Worm (Caenorhabditis elegans): ENCODE results near the gene C45G9.9.

DNA sequence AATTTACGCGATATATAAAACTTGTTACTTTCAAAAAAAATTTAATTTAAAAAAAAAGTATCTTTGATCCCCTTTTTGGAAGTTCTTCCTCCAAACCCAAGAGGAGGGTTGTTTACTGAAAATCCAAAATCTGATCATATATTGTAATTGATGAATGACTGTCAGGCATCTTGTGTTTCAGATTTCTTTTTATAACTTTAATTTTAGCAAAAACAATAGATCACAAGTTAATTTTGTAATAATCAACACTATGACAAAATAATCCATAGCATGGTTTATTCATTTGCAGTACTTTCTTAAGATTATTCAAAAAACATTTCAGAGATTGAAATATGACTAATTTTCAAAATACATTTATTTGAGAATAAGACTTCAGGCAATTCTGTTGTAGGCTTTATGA lies 36.7 kb upstream of the C45G9.9 start:
- TF ChIP-seq nhr-11 (tag; optimal IDR thresholded peaks at IDR 0.05) (no peak), nhr-10 (tag; optimal IDR thresholded peaks at IDR 0.05) (no peak), lin-39 (tag; optimal IDR thresholded peaks at IDR 0.05) (no peak), unc-62 (GFP tag; optimal IDR thresholded peaks at IDR 0.05) (no peak), ztf-1 (GFP tag; conservative IDR thresholded peaks at IDR 0.05) (no peak), ama-1 (optimal IDR thresholded peaks at IDR 0.05) (no peak), ceh-82 (tag; optimal IDR thresholded peaks at IDR 0.05) (no peak), snpc-4 (tag; optimal IDR thresholded peaks at IDR 0.05) (no peak), unc-39 (tag; optimal IDR thresholded peaks at IDR 0.05) (no peak), zag-1 (tag; optimal IDR thresholded peaks at IDR 0.05) (no peak)

All from whole organism, L2 larva.